Worm (Caenorhabditis elegans): Measurements from ENCODE around the gene map-2.
A peak's percentile ranks its signal among the peaks of the same experiment; 100 is the strongest.

The map-2 gene

ce11 chrIV:16865487-16865886 is 10.8 kb upstream of the map-2 start, which contains the start of gene gtsf-1 (continued):
- TF ChIP-seq unc-39 (tag; optimal IDR thresholded peaks at IDR 0.05), result no peak
- TF ChIP-seq nhr-6 (tag; optimal IDR thresholded peaks at IDR 0.05), result peak; percentile 80
- peak; percentile 55 for TF ChIP-seq duxl-1 (tag; optimal IDR thresholded peaks at IDR 0.05; ENCODE audit: poor library complexity)
- 0 out of 2 replicates have a peak, but pooled peaks have one; percentile 24 for TF ChIP-seq ceh-44 (GFP tag; IDR thresholded peaks at IDR 0.05)
- no peak for TF ChIP-seq unc-62 (GFP tag; optimal IDR thresholded peaks at IDR 0.05 in 1 of 2)
- TF ChIP-seq unc-62 (tag; optimal IDR thresholded peaks at IDR 0.05), result no peak
- TF ChIP-seq lin-15B (tag; optimal IDR thresholded peaks at IDR 0.05), result peak; percentile 66
- TF ChIP-seq attf-4 (tag; optimal IDR thresholded peaks at IDR 0.05), result no peak
- TF ChIP-seq F49E8.2 (tag; optimal IDR thresholded peaks at IDR 0.05; ENCODE audit: borderline replicate concordance), result peak; percentile 60
- TF ChIP-seq mxl-2 (GFP tag; conservative IDR thresholded peaks at IDR 0.05), result no peak
- no peak for TF ChIP-seq daf-19 (GFP tag; conservative IDR thresholded peaks at IDR 0.05)
- TF ChIP-seq lin-1 (GFP tag; IDR thresholded peaks at IDR 0.05), result no peak
- no peak for TF ChIP-seq nhr-41 (GFP tag; IDR thresholded peaks at IDR 0.05)
- TF ChIP-seq lin-13 (GFP tag; optimal IDR thresholded peaks at IDR 0.05), result peak; percentile 80
- TF ChIP-seq hif-1 (tag; optimal IDR thresholded peaks at IDR 0.05), result peak in 1 of 2 experiments; percentile 62
- TF ChIP-seq zfp-2 (tag; optimal IDR thresholded peaks at IDR 0.05), result no peak
- no peak for TF ChIP-seq saeg-2 (GFP tag; IDR thresholded peaks at IDR 0.05)
- TF ChIP-seq sdz-12 (GFP tag; optimal IDR thresholded peaks at IDR 0.05), result no peak
- TF ChIP-seq ama-1 (optimal IDR thresholded peaks at IDR 0.05), result peak; percentile 58
- no peak for TF ChIP-seq ztf-11 (tag; optimal IDR thresholded peaks at IDR 0.05)
- TF ChIP-seq egl-43 (GFP tag; IDR thresholded peaks at IDR 0.05), result peak; percentile 37; the same call in 1 of the 2 replicates
- no peak; the same call in 1 of the 2 replicates for TF ChIP-seq nhr-42 (GFP tag; IDR thresholded peaks at IDR 0.05)
- no peak for TF ChIP-seq ztf-7 (tag; optimal IDR thresholded peaks at IDR 0.05)
- no peak for TF ChIP-seq spr-1 (tag; optimal IDR thresholded peaks at IDR 0.05)
- no peak for TF ChIP-seq zip-11 (GFP tag; IDR thresholded peaks at IDR 0.05)
- no peak for TF ChIP-seq nhr-25 (tag; optimal IDR thresholded peaks at IDR 0.05; ENCODE audit: borderline replicate concordance, insufficient read depth)
- TF ChIP-seq gei-8 (GFP tag; optimal IDR thresholded peaks at IDR 0.05), result no peak
- TF ChIP-seq madf-9 (GFP tag; conservative IDR thresholded peaks at IDR 0.05), result 0 out of 2 replicates have a peak, but pooled peaks have one; percentile 10
- TF ChIP-seq T26A8.4 (GFP tag; IDR thresholded peaks at IDR 0.05), result no peak; the same call in none of the 2 replicates
- peak; percentile 88 for TF ChIP-seq mep-1 (tag; optimal IDR thresholded peaks at IDR 0.05)
- no peak for TF ChIP-seq pha-4 (GFP tag; IDR thresholded peaks at IDR 0.05)
- no peak for TF ChIP-seq pha-4 (tag; optimal IDR thresholded peaks at IDR 0.05)
- peak; percentile 75 for TF ChIP-seq dve-1 (tag; optimal IDR thresholded peaks at IDR 0.05; ENCODE audit: insufficient read depth)
- TF ChIP-seq ZK546.5 (tag; optimal IDR thresholded peaks at IDR 0.05), result no peak
- peak; percentile 93 for TF ChIP-seq snpc-1.2 (GFP tag; IDR thresholded peaks at IDR 0.05)
- no peak for TF ChIP-seq tag-97 (GFP tag; IDR thresholded peaks at IDR 0.05)
- 0 out of 2 replicates have a peak, but pooled peaks have one; percentile 59 for TF ChIP-seq zfp-3 (GFP tag; conservative IDR thresholded peaks at IDR 0.05)
- TF ChIP-seq ceh-32 (tag; optimal IDR thresholded peaks at IDR 0.05; ENCODE audit: poor library complexity), result no peak
- no peak for TF ChIP-seq dmd-8 (GFP tag; IDR thresholded peaks at IDR 0.05)
- no peak for TF ChIP-seq egl-27 (tag; optimal IDR thresholded peaks at IDR 0.05)
- TF ChIP-seq daf-16 (GFP tag; optimal IDR thresholded peaks at IDR 0.05), result no peak
- TF ChIP-seq daf-16 (tag; optimal IDR thresholded peaks at IDR 0.05), result peak; percentile 48
- no peak for TF ChIP-seq T20F7.1 (GFP tag; optimal IDR thresholded peaks at IDR 0.05)
- TF ChIP-seq ceh-62 (tag; optimal IDR thresholded peaks at IDR 0.05), result no peak
- TF ChIP-seq nhr-237 (tag; optimal IDR thresholded peaks at IDR 0.05), result no peak
- peak; percentile 28 for TF ChIP-seq fkh-10 (GFP tag; optimal IDR thresholded peaks at IDR 0.05)
- no peak for TF ChIP-seq ces-1 (GFP tag; optimal IDR thresholded peaks at IDR 0.05)
- TF ChIP-seq jun-1 (tag; optimal IDR thresholded peaks at IDR 0.05), result no peak
- no peak for TF ChIP-seq Y75B8A.6 (GFP tag; IDR thresholded peaks at IDR 0.05)
- no peak for TF ChIP-seq ceh-28 (tag; optimal IDR thresholded peaks at IDR 0.05)
- TF ChIP-seq nhr-102 (tag; optimal IDR thresholded peaks at IDR 0.05), result peak; percentile 57
- peak; percentile 60 for TF ChIP-seq vab-7 (GFP tag; IDR thresholded peaks at IDR 0.05)
